In the genomic region with DNA sequence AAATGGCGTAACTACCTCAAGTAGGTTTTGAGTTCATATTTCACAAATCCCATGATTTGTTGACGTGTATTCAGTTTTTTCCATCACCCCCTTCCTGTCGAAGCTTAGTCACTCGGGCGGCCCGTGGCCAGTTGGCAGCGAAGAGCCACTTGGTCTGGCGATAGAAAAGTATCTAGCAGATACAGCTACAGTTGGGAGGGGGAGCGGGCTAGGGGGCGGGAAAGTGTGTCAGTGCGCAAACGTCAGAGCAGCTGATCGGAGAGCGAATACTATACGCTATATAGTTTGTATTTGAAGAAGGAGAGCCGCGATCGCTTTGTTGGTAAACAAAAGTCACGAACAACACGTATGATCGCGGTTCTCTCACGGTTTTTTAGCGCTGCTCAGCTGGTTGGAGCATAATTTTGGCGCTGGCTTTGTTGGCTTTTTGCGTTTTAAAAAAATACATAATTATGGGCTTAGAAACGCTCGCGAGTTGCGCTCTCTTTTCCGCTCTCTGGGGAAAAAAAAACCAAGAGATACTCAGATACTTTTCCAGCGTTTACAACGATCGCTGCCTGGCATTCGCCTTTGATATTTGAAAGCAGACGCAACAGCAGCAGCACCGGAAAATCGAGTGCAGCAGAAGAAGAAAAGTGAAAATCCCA, we compare ENCODE assay signal across 2 fruit fly cellular contexts.
TF ChIP-seq lines count a peak whose summit lies in the region.

No protein-coding gene starts in this region.

TF ChIP-seq in whole organism, adult, 20 proteins besides CTCF, POLR2A, EP300 and RAD21 (continued from another document):
- TF ChIP-seq Clk (GFP tag; optimal IDR thresholded peaks at IDR 0.05; lab: Kevin White, UChicago) (peak; percentile 29), Hr96 (GFP tag; optimal IDR thresholded peaks at IDR 0.05; lab: Kevin White, UChicago) (no peak), pad (GFP tag; optimal IDR thresholded peaks at IDR 0.05; lab: Kevin White, UChicago) (peak; percentile 8), CG7045 (GFP tag; optimal IDR thresholded peaks at IDR 0.05; lab: Kevin White, UChicago) (peak; percentile 1)
TF ChIP-seq in whole organism, adult: peak in this region for 12.

TF ChIP-seq in whole organism, embryonic, 481 proteins besides CTCF, POLR2A, EP300 and RAD21 (continued from another document and continues in another):
- no peak for TF ChIP-seq hkb (optimal IDR thresholded peaks at IDR 0.05; lab: Kevin White, UChicago)
- TF ChIP-seq hkb (GFP tag; IDR thresholded peaks at IDR 0.05; lab: Robert Waterston, UW) = no peak
- no peak for TF ChIP-seq ssp (GFP tag; IDR thresholded peaks at IDR 0.05; lab: Robert Waterston, UW)
- TF ChIP-seq CG14050 (GFP tag; IDR thresholded peaks at IDR 0.05; lab: Robert Waterston, UW) = no peak
- peak; percentile 65 to 93 for TF ChIP-seq Trl (optimal IDR thresholded peaks at IDR 0.05; lab: Kevin White, UChicago)
- no peak for TF ChIP-seq Trl (GFP tag; optimal IDR thresholded peaks at IDR 0.05; lab: Kevin White, UChicago)
- TF ChIP-seq CoRest (tag; optimal IDR thresholded peaks at IDR 0.05; lab: Kevin White, UChicago) = no peak
- TF ChIP-seq CG10431 (GFP tag; optimal IDR thresholded peaks at IDR 0.05; lab: Kevin White, UChicago) = no peak
- no peak for TF ChIP-seq CG14667 (GFP tag; IDR thresholded peaks at IDR 0.05; lab: Robert Waterston, UW)
- TF ChIP-seq CG3281 (GFP tag; optimal IDR thresholded peaks at IDR 0.05; lab: Kevin White, UChicago) = no peak
- TF ChIP-seq Ets97D (GFP tag; optimal IDR thresholded peaks at IDR 0.05; lab: Kevin White, UChicago) = no peak
- no peak for TF ChIP-seq Dek (tag; optimal IDR thresholded peaks at IDR 0.05; lab: Kevin White, UChicago)
- TF ChIP-seq CG4617 (GFP tag; optimal IDR thresholded peaks at IDR 0.05; lab: Kevin White, UChicago; ENCODE audit: borderline replicate concordance) = no peak
- TF ChIP-seq Oaz (GFP tag; IDR thresholded peaks at IDR 0.05; lab: Robert Waterston, UW) = no peak
- TF ChIP-seq CG12391 (tag; optimal IDR thresholded peaks at IDR 0.05; lab: Kevin White, UChicago) = no peak
- no peak for TF ChIP-seq hth (optimal IDR thresholded peaks at IDR 0.05; lab: Kevin White, UChicago)
- no peak for TF ChIP-seq CG12942 (GFP tag; optimal IDR thresholded peaks at IDR 0.05; lab: Kevin White, UChicago)
- TF ChIP-seq dpn (GFP tag; optimal IDR thresholded peaks at IDR 0.05; lab: Kevin White, UChicago) = no peak
- no peak for TF ChIP-seq bbx (GFP tag; IDR thresholded peaks at IDR 0.05; lab: Robert Waterston, UW; ENCODE audit: partially characterized antibody)
- TF ChIP-seq CG31441 (GFP tag; IDR thresholded peaks at IDR 0.05; lab: Robert Waterston, UW) = no peak
- no peak for TF ChIP-seq Fer3 (tag; optimal IDR thresholded peaks at IDR 0.05; lab: Kevin White, UChicago)
- no peak for TF ChIP-seq Oli (tag; optimal IDR thresholded peaks at IDR 0.05; lab: Kevin White, UChicago)
- no peak for TF ChIP-seq Opbp (GFP tag; IDR thresholded peaks at IDR 0.05; lab: Robert Waterston, UW; ENCODE audit: partially characterized antibody)
- TF ChIP-seq CG8944 (GFP tag; optimal IDR thresholded peaks at IDR 0.05; lab: Kevin White, UChicago) = no peak
- no peak for TF ChIP-seq CG2129 (GFP tag; IDR thresholded peaks at IDR 0.05; lab: Robert Waterston, UW; ENCODE audit: partially characterized antibody)
- TF ChIP-seq lmd (GFP tag; IDR thresholded peaks at IDR 0.05; lab: Robert Waterston, UW) = no peak; the same call in 1 of the 2 replicates
- TF ChIP-seq slp2 (GFP tag; optimal IDR thresholded peaks at IDR 0.05; lab: Kevin White, UChicago) = no peak
- TF ChIP-seq seq (GFP tag; IDR thresholded peaks at IDR 0.05; lab: Robert Waterston, UW) = no peak
- TF ChIP-seq CG3995 (GFP tag; optimal IDR thresholded peaks at IDR 0.05; lab: Kevin White, UChicago) = no peak
- no peak for TF ChIP-seq ac (GFP tag; optimal IDR thresholded peaks at IDR 0.05; lab: Kevin White, UChicago)
- no peak for TF ChIP-seq CG10654 (GFP tag; optimal IDR thresholded peaks at IDR 0.05; lab: Kevin White, UChicago)
- TF ChIP-seq CG14441 (GFP tag; IDR thresholded peaks at IDR 0.05; lab: Robert Waterston, UW) = peak; percentile 14; the same call in 1 of the 2 replicates
- no peak for TF ChIP-seq BEAF-32 (GFP tag; optimal IDR thresholded peaks at IDR 0.05; lab: Kevin White, UChicago)
- TF ChIP-seq CG1024 (GFP tag; IDR thresholded peaks at IDR 0.05; lab: Robert Waterston, UW) = no peak
- TF ChIP-seq CG30403 (GFP tag; optimal IDR thresholded peaks at IDR 0.05; lab: Kevin White, UChicago) = no peak
- TF ChIP-seq fd64A (GFP tag; optimal IDR thresholded peaks at IDR 0.05; lab: Kevin White, UChicago) = no peak
- peak; percentile 42; the same call in 1 of the 2 replicates for TF ChIP-seq chm (GFP tag; IDR thresholded peaks at IDR 0.05; lab: Robert Waterston, UW)
- no peak for TF ChIP-seq Scr (GFP tag; IDR thresholded peaks at IDR 0.05; lab: Robert Waterston, UW; ENCODE audit: partially characterized antibody)
- peak; percentile 22 for TF ChIP-seq D19B (GFP tag; optimal IDR thresholded peaks at IDR 0.05; lab: Kevin White, UChicago)
- no peak for TF ChIP-seq CG13775 (GFP tag; optimal IDR thresholded peaks at IDR 0.05; lab: Kevin White, UChicago)
- peak; percentile 99 for TF ChIP-seq CG7987 (GFP tag; optimal IDR thresholded peaks at IDR 0.05; lab: Kevin White, UChicago)
- no peak for TF ChIP-seq CG7372 (GFP tag; IDR thresholded peaks at IDR 0.05; lab: Robert Waterston, UW)
- TF ChIP-seq Dll (GFP tag; IDR thresholded peaks at IDR 0.05; lab: Robert Waterston, UW; ENCODE audit: partially characterized antibody) = peak; percentile 40; the same call in 3 of the 4 replicates
- TF ChIP-seq CG30431 (GFP tag; optimal IDR thresholded peaks at IDR 0.05; lab: Kevin White, UChicago) = no peak
- TF ChIP-seq CG4360 (GFP tag; IDR thresholded peaks at IDR 0.05; lab: Robert Waterston, UW) = no peak
- peak; percentile 45 for TF ChIP-seq CG10366 (GFP tag; IDR thresholded peaks at IDR 0.05; lab: Robert Waterston, UW)
- TF ChIP-seq MESR4 (GFP tag; optimal IDR thresholded peaks at IDR 0.05; lab: Kevin White, UChicago) = no peak
- TF ChIP-seq CG8359 (GFP tag; optimal IDR thresholded peaks at IDR 0.05; lab: Kevin White, UChicago; ENCODE audit: borderline replicate concordance) = no peak
- no peak for TF ChIP-seq esg (GFP tag; conservative IDR thresholded peaks at IDR 0.05; lab: Robert Waterston, UW)
- TF ChIP-seq CG17802 (tag; optimal IDR thresholded peaks at IDR 0.05; lab: Kevin White, UChicago) = no peak
- TF ChIP-seq D (optimal IDR thresholded peaks at IDR 0.05; lab: Kevin White, UChicago) = no peak
- no peak for TF ChIP-seq D (GFP tag; optimal IDR thresholded peaks at IDR 0.05; lab: Kevin White, UChicago)
- TF ChIP-seq grau (tag; optimal IDR thresholded peaks at IDR 0.05; lab: Kevin White, UChicago) = peak; percentile 4
- TF ChIP-seq ara (GFP tag; IDR thresholded peaks at IDR 0.05; lab: Robert Waterston, UW) = no peak
- no peak for TF ChIP-seq YL-1 (GFP tag; optimal IDR thresholded peaks at IDR 0.05; lab: Kevin White, UChicago)
- TF ChIP-seq abd-A (tag; optimal IDR thresholded peaks at IDR 0.05; lab: Kevin White, UChicago) = peak; percentile 63
- no peak for TF ChIP-seq CG4404 (GFP tag; IDR thresholded peaks at IDR 0.05; lab: Robert Waterston, UW)
- TF ChIP-seq CG11456 (GFP tag; IDR thresholded peaks at IDR 0.05; lab: Robert Waterston, UW) = peak; percentile 66; the same call in 1 of the 3 replicates
- TF ChIP-seq mam (GFP tag; optimal IDR thresholded peaks at IDR 0.05; lab: Kevin White, UChicago) = peak; percentile 14
- TF ChIP-seq bcd (GFP tag; optimal IDR thresholded peaks at IDR 0.05; lab: Kevin White, UChicago) = no peak
- TF ChIP-seq Myb (GFP tag; optimal IDR thresholded peaks at IDR 0.05; lab: Kevin White, UChicago) = no peak
- no peak for TF ChIP-seq CG7928 (GFP tag; optimal IDR thresholded peaks at IDR 0.05; lab: Kevin White, UChicago)
- no peak for TF ChIP-seq CG1647 (GFP tag; optimal IDR thresholded peaks at IDR 0.05; lab: Kevin White, UChicago)
- TF ChIP-seq gfzf (GFP tag; optimal IDR thresholded peaks at IDR 0.05; lab: Kevin White, UChicago) = no peak
- TF ChIP-seq CG1602 (GFP tag; optimal IDR thresholded peaks at IDR 0.05; lab: Kevin White, UChicago) = no peak
- TF ChIP-seq crp (GFP tag; optimal IDR thresholded peaks at IDR 0.05; lab: Kevin White, UChicago) = peak in 1 of 2 experiments; percentile 77
- TF ChIP-seq CG11247 (GFP tag; IDR thresholded peaks at IDR 0.05; lab: Robert Waterston, UW) = peak; percentile 28; the same call in 1 of the 2 replicates
- TF ChIP-seq Rfx (GFP tag; IDR thresholded peaks at IDR 0.05; lab: Robert Waterston, UW) = peak; percentile 74
- no peak for TF ChIP-seq Dip2 (GFP tag; IDR thresholded peaks at IDR 0.05; lab: Robert Waterston, UW)
- TF ChIP-seq CG8281 (tag; optimal IDR thresholded peaks at IDR 0.05; lab: Kevin White, UChicago) = no peak
- 0 out of 3 replicates have a peak, but pooled peaks have one; percentile 11 for TF ChIP-seq zfh1 (GFP tag; IDR thresholded peaks at IDR 0.05; lab: Robert Waterston, UW)
- TF ChIP-seq rib (GFP tag; IDR thresholded peaks at IDR 0.05; lab: Robert Waterston, UW) = peak; percentile 82
- no peak for TF ChIP-seq az2 (GFP tag; optimal IDR thresholded peaks at IDR 0.05; lab: Kevin White, UChicago)
- TF ChIP-seq CG14014 (GFP tag; IDR thresholded peaks at IDR 0.05; lab: Robert Waterston, UW) = peak; percentile 47; the same call in 1 of the 2 replicates
- TF ChIP-seq CG9932 (GFP tag; IDR thresholded peaks at IDR 0.05; lab: Robert Waterston, UW) = peak; percentile 77
- peak; percentile 98 for TF ChIP-seq crol (GFP tag; IDR thresholded peaks at IDR 0.05; lab: Robert Waterston, UW)
- TF ChIP-seq CG17912 (GFP tag; optimal IDR thresholded peaks at IDR 0.05; lab: Kevin White, UChicago) = peak; percentile 25
- TF ChIP-seq corto (GFP tag; optimal IDR thresholded peaks at IDR 0.05; lab: Kevin White, UChicago) = no peak
- TF ChIP-seq CG18764 (GFP tag; optimal IDR thresholded peaks at IDR 0.05; lab: Kevin White, UChicago) = no peak
- no peak for TF ChIP-seq CG3065 (GFP tag; optimal IDR thresholded peaks at IDR 0.05; lab: Kevin White, UChicago)
- no peak for TF ChIP-seq pros (GFP tag; optimal IDR thresholded peaks at IDR 0.05; lab: Kevin White, UChicago)
- TF ChIP-seq Ptx1 (GFP tag; IDR thresholded peaks at IDR 0.05; lab: Robert Waterston, UW) = peak; percentile 36; the same call in 1 of the 2 replicates
- TF ChIP-seq disco-r (GFP tag; optimal IDR thresholded peaks at IDR 0.05; lab: Kevin White, UChicago) = no peak
- TF ChIP-seq CG16779 (GFP tag; IDR thresholded peaks at IDR 0.05; lab: Robert Waterston, UW) = no peak
- TF ChIP-seq kay (GFP tag; optimal IDR thresholded peaks at IDR 0.05; lab: Kevin White, UChicago) = peak; percentile 92
- TF ChIP-seq Aef1 (GFP tag; IDR thresholded peaks at IDR 0.05; lab: Robert Waterston, UW) = no peak
- TF ChIP-seq B-H2 (GFP tag; optimal IDR thresholded peaks at IDR 0.05; lab: Kevin White, UChicago) = peak; percentile 63
- TF ChIP-seq CG5180 (GFP tag; optimal IDR thresholded peaks at IDR 0.05; lab: Kevin White, UChicago) = peak; percentile 70
- no peak for TF ChIP-seq nerfin-1 (tag; optimal IDR thresholded peaks at IDR 0.05; lab: Kevin White, UChicago)
- TF ChIP-seq oc (tag; optimal IDR thresholded peaks at IDR 0.05; lab: Kevin White, UChicago) = peak; percentile 27
- TF ChIP-seq Med (GFP tag; lab: Kevin White, UChicago) = peak; percentile 95
- no peak for TF ChIP-seq pan (optimal IDR thresholded peaks at IDR 0.05; lab: Kevin White, UChicago)
- no peak for TF ChIP-seq pan (GFP tag; optimal IDR thresholded peaks at IDR 0.05 in 1 of 2, IDR thresholded peaks at IDR 0.05 in 1 of 2)
- no peak for TF ChIP-seq Sry-β (GFP tag; optimal IDR thresholded peaks at IDR 0.05; lab: Kevin White, UChicago)
- TF ChIP-seq ci (GFP tag; IDR thresholded peaks at IDR 0.05; lab: Robert Waterston, UW) = peak; percentile 56; the same call in 1 of the 3 replicates
- peak; percentile 14; the same call in 1 of the 2 replicates for TF ChIP-seq sisA (GFP tag; IDR thresholded peaks at IDR 0.05; lab: Robert Waterston, UW)
- TF ChIP-seq CG4328 (GFP tag; optimal IDR thresholded peaks at IDR 0.05; lab: Kevin White, UChicago) = no peak
- no peak for TF ChIP-seq Atf-2 (GFP tag; optimal IDR thresholded peaks at IDR 0.05; lab: Kevin White, UChicago)
- no peak for TF ChIP-seq eve (GFP tag; optimal IDR thresholded peaks at IDR 0.05; lab: Kevin White, UChicago)
- 0 out of 2 replicates have a peak, but pooled peaks have one; percentile 17 for TF ChIP-seq CG5953 (GFP tag; IDR thresholded peaks at IDR 0.05; lab: Robert Waterston, UW)
- TF ChIP-seq CG11723 (GFP tag; optimal IDR thresholded peaks at IDR 0.05; lab: Kevin White, UChicago) = no peak
- no peak for TF ChIP-seq CG17612 (GFP tag; IDR thresholded peaks at IDR 0.05; lab: Robert Waterston, UW)
- TF ChIP-seq CG6175 (GFP tag; IDR thresholded peaks at IDR 0.05; lab: Robert Waterston, UW) = 0 out of 3 replicates have a peak, but pooled peaks have one; percentile 46
- TF ChIP-seq H2.0 (GFP tag; IDR thresholded peaks at IDR 0.05; lab: Robert Waterston, UW) = 0 out of 2 replicates have a peak, but pooled peaks have one; percentile 5
- TF ChIP-seq Optix (GFP tag; IDR thresholded peaks at IDR 0.05; lab: Robert Waterston, UW) = no peak
- TF ChIP-seq Dfd (GFP tag; optimal IDR thresholded peaks at IDR 0.05; lab: Kevin White, UChicago) = no peak
- TF ChIP-seq wek (GFP tag; optimal IDR thresholded peaks at IDR 0.05; lab: Kevin White, UChicago) = peak; percentile 47
- TF ChIP-seq ham (GFP tag; IDR thresholded peaks at IDR 0.05; lab: Robert Waterston, UW) = no peak
- no peak for TF ChIP-seq gsb (GFP tag; IDR thresholded peaks at IDR 0.05; lab: Robert Waterston, UW)
- TF ChIP-seq ttk (GFP tag; IDR thresholded peaks at IDR 0.05; lab: Robert Waterston, UW) = no peak
- TF ChIP-seq so (GFP tag; IDR thresholded peaks at IDR 0.05; lab: Robert Waterston, UW) = 0 out of 3 replicates have a peak, but pooled peaks have one; percentile 26
- peak; percentile 82 for TF ChIP-seq NFAT (GFP tag; IDR thresholded peaks at IDR 0.05; lab: Robert Waterston, UW)
- no peak for TF ChIP-seq CG43689 (GFP tag; IDR thresholded peaks at IDR 0.05; lab: Robert Waterston, UW)
- no peak for TF ChIP-seq CG3163 (GFP tag; optimal IDR thresholded peaks at IDR 0.05; lab: Kevin White, UChicago)
- 0 out of 2 replicates have a peak, but pooled peaks have one; percentile 31 for TF ChIP-seq E2f1 (GFP tag; IDR thresholded peaks at IDR 0.05; lab: Robert Waterston, UW)
- TF ChIP-seq HLHmδ (GFP tag; optimal IDR thresholded peaks at IDR 0.05; lab: Kevin White, UChicago) = no peak
- TF ChIP-seq CG1603 (tag; optimal IDR thresholded peaks at IDR 0.05; lab: Kevin White, UChicago) = no peak
- TF ChIP-seq Ada2b (GFP tag; IDR thresholded peaks at IDR 0.05; lab: Robert Waterston, UW) = peak; percentile 37; the same call in 1 of the 2 replicates
- TF ChIP-seq CG32532 (GFP tag; IDR thresholded peaks at IDR 0.05; lab: Robert Waterston, UW) = peak; percentile 50
- no peak for TF ChIP-seq aop (GFP tag; IDR thresholded peaks at IDR 0.05; lab: Robert Waterston, UW)
- no peak for TF ChIP-seq gcm (GFP tag; optimal IDR thresholded peaks at IDR 0.05; lab: Kevin White, UChicago)
